Worm (Caenorhabditis elegans): ENCODE results near the gene kgb-2.
"Not testable (repeated sequence)": the region's sequence is repeated elsewhere in the genome, so short reads cannot be mapped to it uniquely, and the experiment has no call there.

Gene kgb-2

ce11 chrIV:3606285-3606834 lies at the start of gene kgb-2, which contains the start of gene Y37E11B.10:
kgb-2 (plus strand) TSS chrIV:3606784.
Y37E11B.10 (minus strand) TSS chrIV:3606466.
- TF ChIP-seq dao-5 (tag; optimal IDR thresholded peaks at IDR 0.05) (no peak), W03F9.2 (tag; optimal IDR thresholded peaks at IDR 0.05) (no peak), him-1 (tag; optimal IDR thresholded peaks at IDR 0.05) (no peak)

- TF ChIP-seq dao-5 (tag; optimal IDR thresholded peaks at IDR 0.05) (no peak), W03F9.2 (tag; optimal IDR thresholded peaks at IDR 0.05) (no peak), him-1 (tag; optimal IDR thresholded peaks at IDR 0.05) (no peak)
Observed at ce11 chrIV:3557331-3557730, 49.3 kb upstream of the kgb-2 start, which contains the start of gene osm-9. osm-9 (minus strand) TSS chrIV:3557431.

- no peak for TF ChIP-seq dao-5 (tag; optimal IDR thresholded peaks at IDR 0.05)
- TF ChIP-seq W03F9.2 (tag; optimal IDR thresholded peaks at IDR 0.05) = no peak
- TF ChIP-seq him-1 (tag; optimal IDR thresholded peaks at IDR 0.05) = no peak
Observed at ce11 chrIV:3559201-3559600, 47.4 kb upstream of the kgb-2 start.

- TF ChIP-seq W03F9.2 (tag; optimal IDR thresholded peaks at IDR 0.05) (no peak), him-1 (tag; optimal IDR thresholded peaks at IDR 0.05) (no peak), dao-5 (tag; optimal IDR thresholded peaks at IDR 0.05) (no peak)
Observed at ce11 chrIV:3564901-3565300, 41.7 kb upstream of the kgb-2 start, which contains the start of gene sre-5. sre-5 (plus strand) TSS chrIV:3565201.

ce11 chrIV:3568608-3569007 lies 38.0 kb upstream of the kgb-2 start, which contains the start of gene otpl-1:
otpl-1 (plus strand) TSS chrIV:3568979.
- TF ChIP-seq dao-5 (tag; optimal IDR thresholded peaks at IDR 0.05) = no peak
- TF ChIP-seq him-1 (tag; optimal IDR thresholded peaks at IDR 0.05) = no peak
- no peak for TF ChIP-seq W03F9.2 (tag; optimal IDR thresholded peaks at IDR 0.05)

- TF ChIP-seq dao-5 (tag; optimal IDR thresholded peaks at IDR 0.05) (no peak), him-1 (tag; optimal IDR thresholded peaks at IDR 0.05) (no peak), W03F9.2 (tag; optimal IDR thresholded peaks at IDR 0.05) (no peak)
Observed at ce11 chrIV:3570612-3571011, 36.0 kb upstream of the kgb-2 start.

ce11 chrIV:3578155-3578554 lies 28.4 kb upstream of the kgb-2 start, which contains the start of gene Y37E11B.2:
Y37E11B.2 (plus strand) TSS chrIV:3578455.
- no peak for TF ChIP-seq dao-5 (tag; optimal IDR thresholded peaks at IDR 0.05)
- no peak for TF ChIP-seq him-1 (tag; optimal IDR thresholded peaks at IDR 0.05)
- no peak for TF ChIP-seq W03F9.2 (tag; optimal IDR thresholded peaks at IDR 0.05)

- TF ChIP-seq W03F9.2 (tag; optimal IDR thresholded peaks at IDR 0.05) (no peak), dao-5 (tag; optimal IDR thresholded peaks at IDR 0.05) (no peak), him-1 (tag; optimal IDR thresholded peaks at IDR 0.05) (no peak)
Observed at ce11 chrIV:3578667-3579066, 27.9 kb upstream of the kgb-2 start.

ce11 chrIV:3579477-3579975 lies 27.1 kb upstream of the kgb-2 start, which contains the start of gene Y37E11B.1:
Y37E11B.1 (plus strand) TSS chrIV:3579621.
- TF ChIP-seq W03F9.2 (tag; optimal IDR thresholded peaks at IDR 0.05) (no peak), him-1 (tag; optimal IDR thresholded peaks at IDR 0.05) (no peak), dao-5 (tag; optimal IDR thresholded peaks at IDR 0.05) (no peak)

ce11 chrIV:3582806-3583205 lies 23.8 kb upstream of the kgb-2 start, which contains the start of gene blos-7:
blos-7 (minus strand) TSS chrIV:3582906.
- TF ChIP-seq him-1, W03F9.2, dao-5 (tag; optimal IDR thresholded peaks at IDR 0.05): not testable (repeated sequence)

ce11 chrIV:3590821-3591220 lies 15.8 kb upstream of the kgb-2 start:
- TF ChIP-seq W03F9.2 (tag; optimal IDR thresholded peaks at IDR 0.05) (no peak), him-1 (tag; optimal IDR thresholded peaks at IDR 0.05) (no peak), dao-5 (tag; optimal IDR thresholded peaks at IDR 0.05) (no peak)

- TF ChIP-seq W03F9.2 (tag; optimal IDR thresholded peaks at IDR 0.05) = no peak
- no peak for TF ChIP-seq him-1 (tag; optimal IDR thresholded peaks at IDR 0.05)
- TF ChIP-seq dao-5 (tag; optimal IDR thresholded peaks at IDR 0.05) = no peak
Observed at ce11 chrIV:3593513-3593912, 13.1 kb upstream of the kgb-2 start, which contains the start of gene taf-2. taf-2 (minus strand) TSS chrIV:3593613.

ce11 chrIV:3597356-3597755 lies 9.2 kb upstream of the kgb-2 start:
- no peak for TF ChIP-seq W03F9.2 (tag; optimal IDR thresholded peaks at IDR 0.05)
- no peak for TF ChIP-seq dao-5 (tag; optimal IDR thresholded peaks at IDR 0.05)
- no peak for TF ChIP-seq him-1 (tag; optimal IDR thresholded peaks at IDR 0.05)

ce11 chrIV:3598452-3598851 lies 8.1 kb upstream of the kgb-2 start, which contains the start of gene Y37E11B.5:
Y37E11B.5 (minus strand) TSS chrIV:3598552.
- TF ChIP-seq W03F9.2 (tag; optimal IDR thresholded peaks at IDR 0.05) (no peak), dao-5 (tag; optimal IDR thresholded peaks at IDR 0.05) (no peak), him-1 (tag; optimal IDR thresholded peaks at IDR 0.05) (no peak)

Measured in whole organism, L4/young adult.